Worm (Caenorhabditis elegans): ENCODE data around the gene gtf-2H4.
A peak's percentile ranks its signal among the peaks of the same experiment; 100 is the strongest.

The gtf-2H4 gene

ce11 chrIV:15472387-15472859 is 19.4 kb upstream of the gtf-2H4 start, which contains the start of gene Y73F8A.27 (continued):
- TF ChIP-seq tbx-2 (tag; optimal IDR thresholded peaks at IDR 0.05) = peak; percentile 45
- TF ChIP-seq madf-2 (tag; optimal IDR thresholded peaks at IDR 0.05) = no peak
- no peak for TF ChIP-seq K02D7.2 (tag; optimal IDR thresholded peaks at IDR 0.05)
- TF ChIP-seq tbx-7 (tag; optimal IDR thresholded peaks at IDR 0.05) = no peak
- peak; percentile 3 for TF ChIP-seq ceh-34 (tag; optimal IDR thresholded peaks at IDR 0.05)
- TF ChIP-seq ets-4 (tag; optimal IDR thresholded peaks at IDR 0.05) = no peak
- no peak for TF ChIP-seq sdc-2 (tag; optimal IDR thresholded peaks at IDR 0.05)
- no peak for TF ChIP-seq ceh-24 (tag; optimal IDR thresholded peaks at IDR 0.05)
- no peak for TF ChIP-seq npax-4 (tag; optimal IDR thresholded peaks at IDR 0.05)

- peak; percentile 84 for TF ChIP-seq dve-1 (tag; optimal IDR thresholded peaks at IDR 0.05)
- peak; percentile 72 for TF ChIP-seq rnt-1 (tag; optimal IDR thresholded peaks at IDR 0.05)
- TF ChIP-seq gmeb-2 (tag; optimal IDR thresholded peaks at IDR 0.05) = no peak
- TF ChIP-seq che-1 (tag; optimal IDR thresholded peaks at IDR 0.05) = no peak
- TF ChIP-seq ceh-18 (tag; optimal IDR thresholded peaks at IDR 0.05) = peak; percentile 85
- TF ChIP-seq sox-2 (GFP tag; IDR thresholded peaks at IDR 0.05) = 0 out of 2 replicates have a peak, but pooled peaks have one; percentile 21
- peak; percentile 71 for TF ChIP-seq unc-86 (tag; optimal IDR thresholded peaks at IDR 0.05)
- TF ChIP-seq ceh-48 (tag; optimal IDR thresholded peaks at IDR 0.05) = peak; percentile 29
- TF ChIP-seq nfya-1 (tag; optimal IDR thresholded peaks at IDR 0.05) = peak; percentile 91
- no peak for TF ChIP-seq ceh-22 (tag; optimal IDR thresholded peaks at IDR 0.05)
- TF ChIP-seq dmd-4 (tag; optimal IDR thresholded peaks at IDR 0.05; ENCODE audit: borderline replicate concordance) = no peak
- peak; percentile 36 for TF ChIP-seq ceh-30 (tag; optimal IDR thresholded peaks at IDR 0.05)
- TF ChIP-seq madf-2 (tag; optimal IDR thresholded peaks at IDR 0.05) = peak; percentile 14
- peak; percentile 56 for TF ChIP-seq ceh-31 (tag; optimal IDR thresholded peaks at IDR 0.05)
- peak; percentile 31 for TF ChIP-seq ceh-14 (tag; optimal IDR thresholded peaks at IDR 0.05)
- TF ChIP-seq K09A11.1 (tag; optimal IDR thresholded peaks at IDR 0.05; ENCODE audit: insufficient read depth) = peak; percentile 30
- TF ChIP-seq unc-42 (tag; optimal IDR thresholded peaks at IDR 0.05) = peak; percentile 70
- peak; percentile 15 for TF ChIP-seq ceh-2 (tag; optimal IDR thresholded peaks at IDR 0.05)
- peak; percentile 56 for TF ChIP-seq hlh-30 (tag; optimal IDR thresholded peaks at IDR 0.05; ENCODE audit: insufficient read depth)
- TF ChIP-seq fkh-10 (GFP tag; optimal IDR thresholded peaks at IDR 0.05) = peak; percentile 5
- TF ChIP-seq ceh-34 (tag; optimal IDR thresholded peaks at IDR 0.05) = peak; percentile 73
- TF ChIP-seq tbx-2 (tag; optimal IDR thresholded peaks at IDR 0.05) = peak; percentile 71
- no peak for TF ChIP-seq pha-2 (tag; optimal IDR thresholded peaks at IDR 0.05)
- TF ChIP-seq unc-3 (GFP tag; conservative IDR thresholded peaks at IDR 0.05) = no peak
- peak; percentile 34 for TF ChIP-seq unc-3 (tag; optimal IDR thresholded peaks at IDR 0.05)
- TF ChIP-seq elt-2 (tag; optimal IDR thresholded peaks at IDR 0.05) = peak; percentile 64
- TF ChIP-seq lin-11 (tag; optimal IDR thresholded peaks at IDR 0.05) = peak; percentile 13
- TF ChIP-seq ztf-16 (tag; optimal IDR thresholded peaks at IDR 0.05) = peak; percentile 34
- peak; percentile 12 for TF ChIP-seq F13H6.1 (tag; optimal IDR thresholded peaks at IDR 0.05)
- TF ChIP-seq unc-55 (GFP tag; optimal IDR thresholded peaks at IDR 0.05) = peak; percentile 73
- peak; percentile 22 for TF ChIP-seq ttx-3 (tag; optimal IDR thresholded peaks at IDR 0.05)
- no peak for TF ChIP-seq nhr-232 (tag; optimal IDR thresholded peaks at IDR 0.05)
Measured at ce11 chrIV:15471430-15471829, 18.4 kb upstream of the gtf-2H4 start, which contains the start of gene ntl-11. Gene ntl-11, minus strand, starts transcription at chrIV:15471495.

- TF ChIP-seq ceh-2 (tag; optimal IDR thresholded peaks at IDR 0.05) (no peak), sox-2 (GFP tag; IDR thresholded peaks at IDR 0.05) (no peak), fkh-6 (tag; optimal IDR thresholded peaks at IDR 0.05) (no peak), fax-1 (tag; optimal IDR thresholded peaks at IDR 0.05) (no peak), ahr-1 (tag; optimal IDR thresholded peaks at IDR 0.05) (no peak), dmd-4 (tag; optimal IDR thresholded peaks at IDR 0.05; ENCODE audit: borderline replicate concordance) (no peak), hlh-15 (tag; optimal IDR thresholded peaks at IDR 0.05) (no peak), lim-6 (tag; optimal IDR thresholded peaks at IDR 0.05) (no peak), sdc-2 (tag; optimal IDR thresholded peaks at IDR 0.05) (no peak), K09A11.1 (tag; optimal IDR thresholded peaks at IDR 0.05; ENCODE audit: insufficient read depth) (no peak), ceh-31 (tag; optimal IDR thresholded peaks at IDR 0.05) (no peak), pha-4 (tag; optimal IDR thresholded peaks at IDR 0.05) (no peak), nhr-11 (tag; optimal IDR thresholded peaks at IDR 0.05) (no peak), odd-2 (tag; optimal IDR thresholded peaks at IDR 0.05) (no peak)
Measured at ce11 chrIV:15444481-15444880, 8.5 kb downstream of the gtf-2H4 start, which contains the start of gene Y73F8A.23. Gene Y73F8A.23, minus strand, starts transcription at chrIV:15444581.

Measured in whole organism, late embryonic.